Fruit fly (Drosophila melanogaster) whole organism, larva: ENCODE results near the gene shps.

Experiments used
- noc ChIP-seq: fragments of 200-800 bp; sonication (Bioruptor generic); optimal IDR thresholded peaks from 3 replicates; lab custom pipeline; 2019; ENCODE audit warnings: missing biosample characterization, mild to moderate bottlenecking, missing genetic modification characterization, moderate library complexity

shps gene

DNA sequence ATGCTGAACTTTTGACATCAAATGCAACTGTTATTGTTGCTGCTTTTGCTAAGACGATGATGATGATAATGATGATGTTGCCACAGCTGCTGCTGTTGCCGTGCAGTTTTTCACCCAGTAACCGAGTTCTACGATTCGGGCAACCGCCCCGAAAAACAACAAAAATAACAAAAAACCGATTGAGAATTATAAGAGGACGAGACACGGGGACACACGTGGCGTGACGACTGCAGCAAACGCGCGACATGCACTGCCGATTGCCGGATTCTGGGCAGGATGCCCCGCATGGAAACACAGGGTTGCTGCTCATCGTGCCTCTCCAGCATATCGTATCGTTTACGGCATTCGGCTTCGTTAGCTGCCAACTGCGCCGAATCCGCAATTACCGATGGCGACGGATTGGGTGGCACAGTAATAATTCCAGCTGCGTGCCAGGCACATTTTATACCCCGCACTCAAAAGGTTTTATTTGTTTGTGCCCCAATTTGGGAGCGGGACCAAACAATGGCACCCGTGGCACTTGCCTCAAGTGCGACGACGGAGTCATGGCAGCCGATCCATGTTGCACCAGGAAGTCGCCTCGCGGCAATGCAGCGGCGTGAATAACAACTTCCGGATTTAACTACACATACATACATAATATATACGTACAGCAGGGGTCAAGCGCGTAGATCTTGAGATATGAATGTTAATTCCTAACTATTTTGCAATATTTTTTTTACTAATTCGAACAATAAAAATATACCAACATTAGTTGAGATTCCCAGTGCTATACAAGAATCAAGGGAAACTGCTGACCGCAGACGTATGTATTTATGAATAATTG lies 15.6 kb upstream of the shps start:
- no peak for TF ChIP-seq noc (tag; lab: Kevin White, UChicago)

- no peak for TF ChIP-seq noc (tag; lab: Kevin White, UChicago)
Observed at dm6 chr3R:24264414-24265363, 14.7 kb upstream of the shps start.

dm6 chr3R:24266786-24267579 lies 12.4 kb upstream of the shps start:
- no peak for TF ChIP-seq noc (tag; lab: Kevin White, UChicago)

dm6 chr3R:24267580-24268202 lies 11.7 kb upstream of the shps start:
- TF ChIP-seq noc (tag; lab: Kevin White, UChicago): no peak

DNA sequence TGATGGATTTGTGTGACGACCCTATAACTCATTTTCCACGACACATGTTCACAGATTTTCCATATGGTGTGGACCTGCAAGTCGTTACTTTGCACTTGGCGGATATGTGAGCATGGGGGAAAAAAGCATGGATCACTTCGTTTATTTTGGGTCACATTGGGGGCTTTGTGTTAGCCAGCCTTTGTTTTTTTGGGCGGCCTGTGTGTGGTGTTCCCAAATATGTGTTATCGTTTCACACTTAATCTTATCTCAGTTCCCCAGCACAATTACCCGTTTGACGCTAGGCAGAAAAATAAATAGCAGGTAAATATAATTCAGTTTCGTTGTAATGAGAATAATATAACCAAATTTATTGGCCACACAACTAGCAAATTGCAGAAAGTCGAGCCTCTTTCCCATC lies 11.1 kb upstream of the shps start:
- peak; percentile 10 for TF ChIP-seq noc (tag; lab: Kevin White, UChicago)

- TF ChIP-seq noc (tag; lab: Kevin White, UChicago): no peak
Observed at dm6 chr3R:24270034-24270433, 9.3 kb upstream of the shps start.

- no peak for TF ChIP-seq noc (tag; lab: Kevin White, UChicago)
Observed at dm6 chr3R:24270578-24270977, 8.8 kb upstream of the shps start.

dm6 chr3R:24271071-24271470 lies 8.3 kb upstream of the shps start, which contains the start of gene jar:
jar (minus strand) TSS chr3R:24271233.
- peak; percentile 39 for TF ChIP-seq noc (tag; lab: Kevin White, UChicago)

dm6 chr3R:24272232-24272631 lies 7.1 kb upstream of the shps start:
- no peak for TF ChIP-seq noc (tag; lab: Kevin White, UChicago)

dm6 chr3R:24272775-24273290 lies 6.5 kb upstream of the shps start, which contains the start of gene Orct2:
Orct2 (plus strand) TSS chr3R:24273029.
- peak; percentile 50 for TF ChIP-seq noc (tag; lab: Kevin White, UChicago)

dm6 chr3R:24274212-24274611 lies 5.2 kb upstream of the shps start:
- TF ChIP-seq noc (tag; lab: Kevin White, UChicago): no peak

DNA sequence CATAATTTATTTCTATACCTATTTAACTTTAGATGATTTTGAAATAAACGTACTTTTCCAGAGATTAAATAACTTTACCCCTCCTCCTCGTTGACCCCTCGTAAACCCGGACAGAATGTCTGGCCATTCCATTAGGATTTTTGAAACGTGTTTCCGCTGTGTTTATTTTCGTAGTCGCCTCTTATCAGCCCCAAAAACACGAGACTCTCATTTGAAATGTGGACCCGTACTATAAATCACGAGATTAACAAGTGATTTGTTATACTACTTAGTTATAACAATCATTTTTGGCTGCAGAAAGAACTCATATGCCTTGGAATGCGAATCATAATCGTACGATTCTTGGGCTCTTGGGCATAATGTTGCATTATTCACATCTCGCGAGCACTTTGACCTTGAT lies 3.9 kb upstream of the shps start:
- no peak for TF ChIP-seq noc (tag; lab: Kevin White, UChicago)

- peak; percentile 96 for TF ChIP-seq noc (tag; lab: Kevin White, UChicago)
Observed at dm6 chr3R:24276104-24277008, 3.0 kb upstream of the shps start, which contains the start of gene Orct. Orct (plus strand) TSS chr3R:24276260.

DNA sequence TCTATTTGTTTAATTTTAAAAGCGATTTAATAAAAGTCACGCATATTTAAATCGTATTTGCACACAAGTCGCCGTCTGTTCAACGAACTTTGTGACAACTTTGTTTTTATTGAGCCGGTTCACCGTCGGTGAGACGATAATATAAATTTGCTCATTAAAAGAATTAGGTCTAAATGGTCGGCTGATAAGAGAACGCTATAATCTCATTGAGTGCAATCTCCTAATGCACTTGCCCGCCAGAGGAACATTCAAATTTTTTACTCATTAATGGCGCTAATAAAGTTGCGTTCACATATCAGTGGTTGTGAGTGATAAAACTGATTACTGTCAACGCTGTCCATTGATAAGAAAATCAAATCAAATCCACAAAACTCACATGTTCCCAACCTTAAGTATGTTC lies 634 bp upstream of the shps start:
- TF ChIP-seq noc (tag; lab: Kevin White, UChicago): no peak
